Worm (Caenorhabditis elegans) whole organism, L4 larva: ENCODE measurements around the gene hlh-4.

Source experiments
- R02D3.7 ChIP-seq: fragments of 150-350 bp; sonication (generic microtip); optimal IDR thresholded peaks from 3 replicates; lab custom pipeline; 2014; ENCODE audit warnings: missing biosample characterization, missing genetic modification characterization
- ZK337.2 ChIP-seq: fragments of 200-800 bp; sonication (Bioruptor generic); IDR thresholded peaks from 2 replicates; pipeline ENCODE4 v1.3.6; 2022; ENCODE audit warnings: missing genetic modification reagents, missing genetic modification characterization, missing compliant biosample characterization
- aha-1 ChIP-seq: fragments of 150-350 bp; peaks from one replicate; lab custom pipeline; 2014; ENCODE audit warnings: missing biosample characterization, missing genetic modification characterization
- ama-1 ChIP-seq: fragments of 150-350 bp; optimal IDR thresholded peaks from 2 replicates; lab custom pipeline; 2014; ENCODE audit warnings: inconsistent platforms, mixed read lengths
- ceh-20 ChIP-seq: fragments of 200-800 bp; sonication (Bioruptor generic); IDR thresholded peaks from 2 replicates; pipeline ENCODE4 v1.3.6; 2022; ENCODE audit warnings: missing genetic modification reagents, missing genetic modification characterization, missing compliant biosample characterization
- ceh-28 ChIP-seq: fragments of 150-350 bp; optimal IDR thresholded peaks from 2 replicates; lab custom pipeline; 2014; ENCODE audit warnings: missing biosample characterization, missing genetic modification reagents, missing genetic modification characterization
- ceh-32 ChIP-seq: sonication (generic microtip); optimal IDR thresholded peaks from 2 replicates; lab custom pipeline; 2016; ENCODE audit warnings: mild to moderate bottlenecking, missing genetic modification characterization, missing compliant biosample characterization; ENCODE audit not compliant: poor library complexity
- ceh-62 ChIP-seq: sonication (generic microtip); optimal IDR thresholded peaks from 2 replicates; lab custom pipeline; 2017; ENCODE audit warnings: missing biosample characterization, missing genetic modification characterization
- ceh-82 ChIP-seq: sonication (generic microtip); optimal IDR thresholded peaks from 2 replicates; lab custom pipeline; 2017; ENCODE audit warnings: missing biosample characterization, missing genetic modification characterization
- ces-1 ChIP-seq: fragments of 150-350 bp; sonication (generic microtip); optimal IDR thresholded peaks from 4 replicates; lab custom pipeline; 2014; ENCODE audit warnings: missing biosample characterization, missing genetic modification reagents, missing genetic modification characterization
- cey-2 ChIP-seq: sonication (generic microtip); optimal IDR thresholded peaks from 3 replicates; lab custom pipeline; 2017; ENCODE audit warnings: missing genetic modification characterization, mild to moderate bottlenecking, missing compliant biosample characterization, antibody characterized with exemption, borderline replicate concordance; ENCODE audit not compliant: insufficient read depth
- ctbp-1 ChIP-seq: fragments of 200-800 bp; sonication (Bioruptor generic); IDR thresholded peaks from 2 replicates; pipeline ENCODE4 v1.3.6; 2022; ENCODE audit warnings: missing genetic modification reagents, missing genetic modification characterization, missing compliant biosample characterization
- daf-16 ChIP-seq, 3 experiments: sonication (generic microtip); optimal IDR thresholded peaks; 2 replicates each; lab custom pipeline; 2016 to 2017; ENCODE audit warnings: missing genetic modification characterization in 3 of 3, missing genetic modification reagents in 3 of 3, mild to moderate bottlenecking in 2 of 3, missing compliant biosample characterization in 2 of 3, missing biosample characterization in 1 of 3, moderate library complexity in 1 of 3
- dmd-6 ChIP-seq: fragments of 200-800 bp; sonication (Bioruptor generic); IDR thresholded peaks from 2 replicates; pipeline ENCODE4 v1.3.6; 2022; ENCODE audit warnings: missing genetic modification reagents, missing genetic modification characterization, missing compliant biosample characterization
- dmd-9 ChIP-seq: fragments of 200-800 bp; sonication (Bioruptor generic); IDR thresholded peaks from 2 replicates; pipeline ENCODE4 v1.3.6; 2022; ENCODE audit warnings: missing genetic modification reagents, missing genetic modification characterization, missing compliant biosample characterization
- dpl-1 ChIP-seq: fragments of 150-350 bp; optimal IDR thresholded peaks from 2 replicates; lab custom pipeline; 2014; ENCODE audit warnings: missing biosample characterization, missing genetic modification reagents, missing genetic modification characterization
- egl-27 ChIP-seq: sonication (generic microtip); optimal IDR thresholded peaks from 3 replicates; lab custom pipeline; 2017; ENCODE audit warnings: missing biosample characterization, missing genetic modification reagents, missing genetic modification characterization
- fkh-10 ChIP-seq: fragments of 150-350 bp; optimal IDR thresholded peaks from 2 replicates; lab custom pipeline; 2014; ENCODE audit warnings: missing biosample characterization, missing genetic modification reagents, missing genetic modification characterization
- fos-1 ChIP-seq: fragments of 150-350 bp; optimal IDR thresholded peaks from 2 replicates; lab custom pipeline; 2014; ENCODE audit warnings: missing biosample characterization, missing genetic modification characterization
- hif-1 ChIP-seq, 2 experiments: sonication (generic microtip); optimal IDR thresholded peaks; 2 replicates each; lab custom pipeline; 2016 to 2017; ENCODE audit warnings: missing compliant biosample characterization in 2 of 2, missing genetic modification characterization in 2 of 2, missing genetic modification reagents in 2 of 2, missing genotype in 2 of 2, mild to moderate bottlenecking in 1 of 2
- hlh-11 ChIP-seq: fragments of 200-800 bp; sonication (Bioruptor generic); optimal IDR thresholded peaks from 2 replicates; lab custom pipeline; 2018; ENCODE audit warnings: mild to moderate bottlenecking, missing genetic modification characterization, missing compliant biosample characterization
- hlh-30 ChIP-seq: sonication (generic microtip); optimal IDR thresholded peaks from 2 replicates; lab custom pipeline; 2017; ENCODE audit warnings: antibody characterized with exemption, mild to moderate bottlenecking, missing genetic modification characterization, missing compliant biosample characterization; ENCODE audit not compliant: insufficient read depth
- lin-13 ChIP-seq: fragments of 150-350 bp; optimal IDR thresholded peaks from 2 replicates; lab custom pipeline; 2014; ENCODE audit warnings: missing biosample characterization, missing genetic modification reagents, missing genetic modification characterization
- lin-39 ChIP-seq: fragments of 150-350 bp; optimal IDR thresholded peaks from 2 replicates; lab custom pipeline; 2014; ENCODE audit warnings: missing biosample characterization, missing genetic modification reagents, missing genetic modification characterization
- lsy-2 ChIP-seq, 2 experiments: fragments of 150-350 bp in 1 of 2; sonication (generic microtip) in 1 of 2; optimal IDR thresholded peaks; 2 replicates each; lab custom pipeline; 2014 to 2017; ENCODE audit warnings: missing biosample characterization in 2 of 2, missing genetic modification characterization in 2 of 2
- mdt-29 ChIP-seq: fragments of 200-800 bp; sonication (Bioruptor generic); IDR thresholded peaks from 2 replicates; pipeline ENCODE4 v1.3.6; 2022; ENCODE audit warnings: missing genetic modification reagents, missing genetic modification characterization, missing compliant biosample characterization
- mep-1 ChIP-seq: fragments of 150-350 bp; sonication (generic microtip); optimal IDR thresholded peaks from 3 replicates; lab custom pipeline; 2014; ENCODE audit warnings: missing biosample characterization, missing genetic modification characterization
- mes-2 ChIP-seq: sonication (generic microtip); optimal IDR thresholded peaks from 2 replicates; lab custom pipeline; 2016; ENCODE audit warnings: missing genotype, mild to moderate bottlenecking, missing genetic modification characterization, missing compliant biosample characterization; ENCODE audit not compliant: poor library complexity, severe bottlenecking
- mxl-2 ChIP-seq: fragments of 200-800 bp; sonication (Bioruptor generic); conservative IDR thresholded peaks from 2 replicates; pipeline ENCODE4 v1.3.6; 2022; ENCODE audit warnings: missing genetic modification reagents, missing genetic modification characterization, missing compliant biosample characterization
- nhr-11 ChIP-seq: fragments of 150-350 bp; optimal IDR thresholded peaks from 2 replicates; lab custom pipeline; 2014; ENCODE audit warnings: missing biosample characterization, missing genetic modification characterization
- nhr-111 ChIP-seq: fragments of 200-800 bp; sonication (Bioruptor generic); optimal IDR thresholded peaks from 2 replicates; lab custom pipeline; 2018; ENCODE audit warnings: mild to moderate bottlenecking, missing genetic modification characterization, missing compliant biosample characterization
- nhr-237 ChIP-seq: sonication (generic microtip); optimal IDR thresholded peaks from 2 replicates; lab custom pipeline; 2017; ENCODE audit warnings: missing biosample characterization, missing genetic modification characterization
- nhr-28 ChIP-seq: fragments of 150-350 bp; optimal IDR thresholded peaks from 2 replicates; lab custom pipeline; 2014; ENCODE audit warnings: missing biosample characterization, missing genetic modification characterization
- nhr-41 ChIP-seq: fragments of 200-800 bp; sonication (Bioruptor generic); IDR thresholded peaks from 2 replicates; pipeline ENCODE4 v1.3.6; 2022; ENCODE audit warnings: missing genetic modification reagents, missing genetic modification characterization, missing compliant biosample characterization
- nhr-6 ChIP-seq: fragments of 150-350 bp; optimal IDR thresholded peaks from 2 replicates; lab custom pipeline; 2014; ENCODE audit warnings: missing biosample characterization, missing genetic modification characterization
- php-3 ChIP-seq: fragments of 200-800 bp; sonication (Bioruptor generic); IDR thresholded peaks from 2 replicates; pipeline ENCODE4 v1.3.6; 2022; ENCODE audit warnings: missing genetic modification reagents, missing genetic modification characterization, missing compliant biosample characterization
- rbr-2 ChIP-seq: sonication (generic microtip); optimal IDR thresholded peaks from 2 replicates; lab custom pipeline; 2016; ENCODE audit warnings: missing genotype, missing genetic modification characterization, missing compliant biosample characterization
- saeg-2 ChIP-seq: fragments of 200-800 bp; sonication (Bioruptor generic); IDR thresholded peaks from 2 replicates; pipeline ENCODE4 v1.3.6; 2022; ENCODE audit warnings: missing genetic modification reagents, missing genetic modification characterization, missing compliant biosample characterization
- set-16 ChIP-seq: fragments of 200-800 bp; sonication (Bioruptor generic); IDR thresholded peaks from 2 replicates; pipeline ENCODE4 v1.3.6; 2022; ENCODE audit warnings: missing genetic modification reagents, missing genetic modification characterization, missing compliant biosample characterization
- spr-1 ChIP-seq: sonication (generic microtip); optimal IDR thresholded peaks from 2 replicates; lab custom pipeline; 2016; ENCODE audit warnings: mild to moderate bottlenecking, missing genetic modification characterization, missing compliant biosample characterization
- tra-1 ChIP-seq: fragments of 200-800 bp; sonication (Bioruptor generic); IDR thresholded peaks from 2 replicates; pipeline ENCODE4 v1.3.6; 2022; ENCODE audit warnings: missing genetic modification reagents, missing genetic modification characterization, missing compliant biosample characterization
- unc-62 ChIP-seq, 3 experiments: fragments of 150-350 bp in 1 of 3; sonication (generic microtip); optimal IDR thresholded peaks in 2 of 3; peaks in 1 of 3; 1 replicate in 1 of 3; 2 replicates in 2 of 3; lab custom pipeline; 2014 to 2017; ENCODE audit warnings: missing biosample characterization in 3 of 3, missing genetic modification characterization in 3 of 3, missing genetic modification reagents in 3 of 3, missing genotype in 1 of 3
- zfp-3 ChIP-seq: fragments of 200-800 bp; sonication (Bioruptor generic); conservative IDR thresholded peaks from 2 replicates; pipeline ENCODE4 v1.3.6; 2022; ENCODE audit warnings: missing genetic modification reagents, missing genetic modification characterization, missing compliant biosample characterization
- zip-11 ChIP-seq: fragments of 200-800 bp; sonication (Bioruptor generic); IDR thresholded peaks from 2 replicates; pipeline ENCODE4 v1.3.6; 2022; ENCODE audit warnings: missing genetic modification characterization, missing compliant biosample characterization
- ztf-7 ChIP-seq: fragments of 150-350 bp; optimal IDR thresholded peaks from 2 replicates; lab custom pipeline; 2014; ENCODE audit warnings: missing biosample characterization, missing genetic modification characterization

hlh-4 gene

DNA sequence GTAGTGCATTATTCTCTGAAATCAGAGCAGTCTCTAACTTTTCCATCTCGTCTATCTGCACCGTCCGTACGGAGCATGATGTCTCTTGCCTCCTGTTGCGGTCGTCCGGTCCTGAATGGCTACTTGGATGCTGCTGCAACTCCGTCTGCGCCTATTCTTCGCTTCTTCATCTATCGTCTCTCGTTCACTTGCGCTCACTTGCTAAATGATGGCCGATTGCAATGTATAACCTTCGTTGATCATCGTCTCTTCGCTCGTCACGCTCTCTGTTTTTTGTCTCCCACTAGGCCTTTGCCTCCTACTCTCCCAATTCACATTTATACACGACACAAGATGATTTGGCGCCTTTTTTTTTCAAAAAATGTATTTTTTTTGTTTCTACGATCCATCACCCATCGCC is 41.5 kb downstream of the hlh-4 start (continued):
- TF ChIP-seq nhr-41 (GFP tag; lab: Robert Waterston, UW) = no peak
- TF ChIP-seq mdt-29 = no peak
- TF ChIP-seq fkh-10 = peak; percentile 58
- TF ChIP-seq nhr-28 = peak; percentile 59
- no peak for TF ChIP-seq nhr-111 (GFP tag; lab: Kevin White, UChicago)
- TF ChIP-seq daf-16 (GFP tag; optimal IDR thresholded peaks at IDR 0.05; lab: Kevin White, UChicago) = no peak
- TF ChIP-seq daf-16 (tag; optimal IDR thresholded peaks at IDR 0.05; lab: Kevin White, UChicago) = peak; percentile 36
- TF ChIP-seq lin-13 (GFP tag; lab: Kevin White, UChicago) = no peak
- no peak for TF ChIP-seq dmd-9
- TF ChIP-seq tra-1 (GFP tag; lab: Robert Waterston, UW) = no peak
- no peak for TF ChIP-seq R02D3.7 (tag; lab: Kevin White, UChicago)
- peak in 1 of 2 experiments; percentile 58 for TF ChIP-seq lsy-2 (tag; optimal IDR thresholded peaks at IDR 0.05; lab: Kevin White, UChicago)
- peak; percentile 63 for TF ChIP-seq ceh-20 (GFP tag; lab: Robert Waterston, UW)
- peak; percentile 78 for TF ChIP-seq hlh-11
- peak; percentile 66 for TF ChIP-seq rbr-2
- TF ChIP-seq ceh-32 = no peak
- peak; percentile 73 for TF ChIP-seq mes-2 (tag; lab: Kevin White, UChicago)
- TF ChIP-seq dpl-1 = peak; percentile 29
- TF ChIP-seq nhr-11 (tag; lab: Kevin White, UChicago) = peak; percentile 78
- peak; percentile 73 for TF ChIP-seq mep-1 (tag; lab: Kevin White, UChicago)
- TF ChIP-seq set-16 = 0 out of 2 replicates have a peak, but pooled peaks have one; percentile 18
- TF ChIP-seq ama-1 = no peak
- no peak for TF ChIP-seq ceh-28 (tag; lab: Kevin White, UChicago)
- TF ChIP-seq egl-27 (tag; lab: Kevin White, UChicago) = no peak
- TF ChIP-seq unc-62 (GFP tag; optimal IDR thresholded peaks at IDR 0.05 in 1 of 2; lab: Kevin White, UChicago) = peak in 1 of 2 experiments; percentile 98
- TF ChIP-seq unc-62 (tag; optimal IDR thresholded peaks at IDR 0.05; lab: Kevin White, UChicago) = no peak
- peak; percentile 71 for TF ChIP-seq hlh-30
- peak; percentile 9 for TF ChIP-seq ztf-7 (tag; lab: Kevin White, UChicago)
- peak; percentile 57; the same call in 1 of the 2 replicates for TF ChIP-seq dmd-6 (GFP tag; lab: Robert Waterston, UW)
- TF ChIP-seq ctbp-1 (GFP tag; lab: Robert Waterston, UW) = 0 out of 2 replicates have a peak, but pooled peaks have one; percentile 24

DNA sequence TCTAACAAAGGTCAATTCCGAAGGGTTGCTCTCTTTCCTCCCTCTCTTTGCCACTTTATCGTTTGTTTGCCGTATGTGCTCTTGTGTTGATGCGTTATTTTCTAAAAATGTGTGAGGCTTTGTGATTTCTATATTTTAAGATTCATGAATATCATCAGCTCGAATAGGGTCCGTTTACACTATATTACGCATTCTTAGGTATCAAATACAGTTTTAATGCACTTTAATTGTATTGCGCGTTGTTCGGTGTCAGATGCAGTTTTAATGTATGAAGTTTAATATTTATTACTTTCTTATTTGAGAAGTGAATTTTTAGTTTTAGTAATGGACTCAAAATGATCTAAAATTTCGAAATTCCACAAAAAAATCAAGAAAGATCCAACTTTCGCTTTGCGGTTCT is 42.4 kb downstream of the hlh-4 start, which contains the start of gene bud-31:
Gene bud-31, minus strand, starts transcription at position 101 of the 400 bp plus-strand sequence.
- no peak for TF ChIP-seq ceh-20 (GFP tag; lab: Robert Waterston, UW)
- no peak for TF ChIP-seq ZK337.2
- no peak for TF ChIP-seq saeg-2

DNA sequence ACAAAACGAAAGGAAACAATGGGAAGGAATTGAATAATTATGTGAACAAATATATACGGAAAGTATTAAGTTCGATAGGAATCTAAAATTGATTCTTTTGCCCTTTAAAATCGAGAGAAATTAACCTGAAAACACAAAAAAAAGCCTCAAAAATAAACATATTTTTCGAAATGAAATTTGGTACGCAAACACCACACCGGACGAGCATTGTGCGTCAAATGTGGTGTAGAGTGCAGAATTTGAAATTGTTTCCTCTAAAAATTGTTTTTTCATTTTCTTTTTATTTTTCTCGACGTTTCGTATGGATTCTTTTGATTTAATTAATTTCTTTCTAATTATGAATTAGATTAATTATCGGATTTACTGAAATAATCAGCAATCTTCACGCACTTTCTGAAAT is 43.5 kb downstream of the hlh-4 start:
- TF ChIP-seq mes-2 (tag; lab: Kevin White, UChicago) (peak; percentile 47), lsy-2 (tag; optimal IDR thresholded peaks at IDR 0.05; lab: Kevin White, UChicago) (peak in 1 of 2 experiments; percentile 33), cey-2 (tag; lab: Kevin White, UChicago) (no peak), nhr-6 (tag; lab: Kevin White, UChicago) (peak; percentile 39), nhr-111 (GFP tag; lab: Kevin White, UChicago) (no peak), hlh-11 (no peak), hlh-30 (peak; percentile 13), ceh-20 (GFP tag; lab: Robert Waterston, UW) (no peak), fos-1 (no peak), ceh-82 (tag; lab: Kevin White, UChicago) (no peak), lin-39 (tag; lab: Kevin White, UChicago) (no peak), ces-1 (GFP tag; lab: Kevin White, UChicago) (no peak), mxl-2 (GFP tag; lab: Robert Waterston, UW) (no peak), dpl-1 (peak; percentile 32), lin-13 (GFP tag; lab: Kevin White, UChicago) (no peak), mep-1 (tag; lab: Kevin White, UChicago) (no peak), saeg-2 (no peak), zip-11 (GFP tag; lab: Robert Waterston, UW) (no peak), ama-1 (no peak), nhr-11 (tag; lab: Kevin White, UChicago) (no peak), rbr-2 (no peak), ztf-7 (tag; lab: Kevin White, UChicago) (no peak), spr-1 (tag; lab: Kevin White, UChicago) (no peak), zfp-3 (GFP tag; lab: Robert Waterston, UW) (no peak), nhr-237 (no peak), hif-1 (tag; optimal IDR thresholded peaks at IDR 0.05; lab: Kevin White, UChicago) (no peak), nhr-28 (no peak), fkh-10 (no peak), php-3 (GFP tag; lab: Robert Waterston, UW) (no peak), aha-1 (tag; lab: Kevin White, UChicago) (no peak), ceh-62 (tag; lab: Kevin White, UChicago) (no peak)
